Worm (Caenorhabditis elegans) whole organism, L2 larva: ENCODE results near the gene vab-15.

Experiments used
- ama-1 ChIP-seq: fragments of 150-350 bp; optimal IDR thresholded peaks from 2 replicates; lab custom pipeline; 2018; ENCODE audit warnings: inconsistent platforms
- fos-1 ChIP-seq: fragments of 150-350 bp; optimal IDR thresholded peaks from 2 replicates; lab custom pipeline; 2014; ENCODE audit warnings: missing biosample characterization, missing genetic modification characterization
- lsy-2 ChIP-seq, 2 experiments: fragments of 150-350 bp in 1 of 2; sonication (generic microtip) in 1 of 2; optimal IDR thresholded peaks; 2 replicates each; lab custom pipeline; 2014 to 2017; ENCODE audit warnings: missing biosample characterization in 2 of 2, missing genetic modification characterization in 2 of 2
- nhr-23 ChIP-seq: fragments of 150-350 bp; optimal IDR thresholded peaks from 2 replicates; lab custom pipeline; 2014; ENCODE audit warnings: missing biosample characterization, missing genetic modification reagents, missing genetic modification characterization
- nhr-6 ChIP-seq: fragments of 150-350 bp; optimal IDR thresholded peaks from 2 replicates; lab custom pipeline; 2014; ENCODE audit warnings: missing biosample characterization, missing genetic modification characterization
- snpc-4 ChIP-seq: fragments of 150-350 bp; optimal IDR thresholded peaks from 2 replicates; lab custom pipeline; 2014; ENCODE audit warnings: missing biosample characterization, missing genetic modification characterization
- unc-62 ChIP-seq: fragments of 150-350 bp; optimal IDR thresholded peaks from 2 replicates; lab custom pipeline; 2014; ENCODE audit warnings: missing biosample characterization, missing genetic modification reagents, missing genetic modification characterization
- ztf-11 ChIP-seq: sonication (generic microtip); optimal IDR thresholded peaks from 2 replicates; lab custom pipeline; 2017; ENCODE audit warnings: missing biosample characterization, missing genetic modification characterization

- TF ChIP-seq lsy-2 (tag; optimal IDR thresholded peaks at IDR 0.05; lab: Kevin White, UChicago) (no peak), ama-1 (no peak), unc-62 (no peak), fos-1 (tag; lab: Kevin White, UChicago) (no peak), ztf-11 (tag; lab: Kevin White, UChicago) (no peak), snpc-4 (tag; lab: Kevin White, UChicago) (no peak), nhr-6 (tag; lab: Kevin White, UChicago) (no peak), nhr-23 (tag; lab: Kevin White, UChicago) (no peak)
Observed at ce11 chrX:9832370-9832769, 14.7 kb upstream of the vab-15 start.
